Fruit fly (Drosophila melanogaster) whole organism, embryonic: Measurements from ENCODE around the gene CG9961.

ENCODE experiments used
- Abd-B ChIP-seq: fragments of 200-800 bp; sonication (Bioruptor generic); optimal IDR thresholded peaks from 2 replicates; lab custom pipeline; 2018; ENCODE audit warnings: missing biosample characterization, mild to moderate bottlenecking, missing genetic modification characterization, moderate library complexity
- CG10267 ChIP-seq: fragments of 200-800 bp; sonication (Bioruptor generic); optimal IDR thresholded peaks from 2 replicates; lab custom pipeline; 2018; ENCODE audit warnings: missing biosample characterization, mild to moderate bottlenecking, missing genetic modification characterization, moderate library complexity
- CG10431 ChIP-seq: fragments of 200-800 bp; sonication (Bioruptor generic); optimal IDR thresholded peaks from 3 replicates; lab custom pipeline; 2018; ENCODE audit warnings: missing biosample characterization, mild to moderate bottlenecking, missing genetic modification characterization
- CG13894 ChIP-seq: fragments of 200-800 bp; sonication (Bioruptor generic); optimal IDR thresholded peaks from 3 replicates; lab custom pipeline; 2018; ENCODE audit warnings: missing biosample characterization, mild to moderate bottlenecking, missing genetic modification characterization, moderate library complexity
- CG15601 ChIP-seq: fragments of 200-800 bp; sonication (Bioruptor generic); optimal IDR thresholded peaks from 3 replicates; lab custom pipeline; 2019; ENCODE audit warnings: missing biosample characterization, mild to moderate bottlenecking, missing genetic modification characterization, moderate library complexity
- CG16813 ChIP-seq: fragments of 200-800 bp; sonication (Bioruptor generic); IDR thresholded peaks from 3 replicates; pipeline ENCODE4 v1.3.6; 2022; ENCODE audit warnings: missing biosample characterization, missing genetic modification characterization; ENCODE audit not compliant: partially characterized antibody
- CG17186 ChIP-seq: fragments of 200-800 bp; sonication (Bioruptor generic); optimal IDR thresholded peaks from 3 replicates; lab custom pipeline; 2017; ENCODE audit warnings: missing biosample characterization, missing genetic modification reagents, missing genetic modification characterization
- CG17829 ChIP-seq: fragments of 200-800 bp; optimal IDR thresholded peaks from 2 replicates; lab custom pipeline; 2019; ENCODE audit warnings: missing biosample characterization, mild to moderate bottlenecking, missing genetic modification characterization, moderate library complexity
- CG30020 ChIP-seq: fragments of 200-800 bp; optimal IDR thresholded peaks from 2 replicates; lab custom pipeline; 2019; ENCODE audit warnings: missing biosample characterization, mild to moderate bottlenecking, missing genetic modification characterization, moderate library complexity
- CG33213 ChIP-seq: fragments of 200-800 bp; sonication (Bioruptor generic); optimal IDR thresholded peaks from 3 replicates; lab custom pipeline; 2016; ENCODE audit warnings: missing biosample characterization, missing genetic modification characterization
- CG33557 ChIP-seq: fragments of 200-800 bp; sonication (Bioruptor generic); optimal IDR thresholded peaks from 2 replicates; lab custom pipeline; 2019; ENCODE audit warnings: missing biosample characterization, mild to moderate bottlenecking, missing genetic modification characterization, moderate library complexity
- CG3847 ChIP-seq: fragments of 200-800 bp; sonication (Bioruptor generic); IDR thresholded peaks from 2 replicates; pipeline ENCODE4 v1.3.6; 2022; ENCODE audit warnings: missing biosample characterization, missing genetic modification characterization
- CG42726 ChIP-seq: fragments of 200-800 bp; sonication (Bioruptor generic); IDR thresholded peaks from 2 replicates; pipeline ENCODE4 v1.3.6; 2022; ENCODE audit warnings: missing biosample characterization, missing genetic modification characterization; ENCODE audit not compliant: partially characterized antibody
- CG6791 ChIP-seq: fragments of 200-800 bp; sonication (Bioruptor generic); IDR thresholded peaks from 3 replicates; pipeline ENCODE4 v1.3.6; 2022; ENCODE audit warnings: missing biosample characterization, missing genetic modification characterization; ENCODE audit not compliant: partially characterized antibody
- CG6813 ChIP-seq: fragments of 200-800 bp; sonication (Bioruptor generic); optimal IDR thresholded peaks from 2 replicates; lab custom pipeline; 2017; ENCODE audit warnings: missing biosample characterization, missing genetic modification characterization, mild to moderate bottlenecking, moderate library complexity, missing genetic modification reagents
- CG7928 ChIP-seq: fragments of 200-800 bp; sonication (Bioruptor generic); optimal IDR thresholded peaks from 2 replicates; lab custom pipeline; 2017; ENCODE audit warnings: missing biosample characterization, mild to moderate bottlenecking, missing genetic modification characterization
- CG9437 ChIP-seq: fragments of 200-800 bp; sonication (Bioruptor generic); optimal IDR thresholded peaks from 2 replicates; lab custom pipeline; 2018; ENCODE audit warnings: missing biosample characterization, mild to moderate bottlenecking, missing genetic modification characterization
- CoRest ChIP-seq: fragments of 200-800 bp; sonication (Bioruptor generic); optimal IDR thresholded peaks from 3 replicates; lab custom pipeline; 2018; ENCODE audit warnings: missing biosample characterization, mild to moderate bottlenecking, missing genetic modification characterization, moderate library complexity
- Dad ChIP-seq: fragments of 200-800 bp; sonication (Bioruptor generic); optimal IDR thresholded peaks from 3 replicates; lab custom pipeline; 2016; ENCODE audit warnings: missing biosample characterization, missing genetic modification characterization
- Doc3 ChIP-seq: fragments of 200-800 bp; sonication (Bioruptor generic); IDR thresholded peaks from 3 replicates; pipeline ENCODE4 v1.3.6; 2022; ENCODE audit warnings: missing biosample characterization, missing genetic modification characterization; ENCODE audit not compliant: partially characterized antibody
- E2f2 ChIP-seq: fragments of 200-800 bp; sonication (Bioruptor generic); IDR thresholded peaks from 2 replicates; pipeline ENCODE4 v1.3.6; 2022; ENCODE audit warnings: missing biosample characterization, missing genetic modification characterization
- ERR ChIP-seq: fragments of 200-800 bp; sonication (Bioruptor generic); optimal IDR thresholded peaks from 2 replicates; lab custom pipeline; 2016; ENCODE audit warnings: missing biosample characterization, missing genetic modification characterization
- Ets97D ChIP-seq: fragments of 200-800 bp; sonication (Bioruptor generic); optimal IDR thresholded peaks from 3 replicates; lab custom pipeline; 2016; ENCODE audit warnings: missing biosample characterization, missing genetic modification characterization
- Fer1 ChIP-seq: fragments of 200-800 bp; sonication (Bioruptor generic); optimal IDR thresholded peaks from 2 replicates; lab custom pipeline; 2017; ENCODE audit warnings: missing biosample characterization, mild to moderate bottlenecking, missing genetic modification characterization
- HmgZ ChIP-seq: fragments of 200-800 bp; sonication (Bioruptor generic); optimal IDR thresholded peaks from 2 replicates; lab custom pipeline; 2018; ENCODE audit warnings: missing biosample characterization, mild to moderate bottlenecking, missing genetic modification characterization
- Lhr ChIP-seq: fragments of 200-800 bp; sonication (Bioruptor generic); optimal IDR thresholded peaks from 3 replicates; lab custom pipeline; 2017; ENCODE audit warnings: mild to moderate bottlenecking, missing biosample characterization, missing genetic modification reagents, missing genetic modification characterization
- MESR4 ChIP-seq: fragments of 200-800 bp; sonication (Bioruptor generic); optimal IDR thresholded peaks from 2 replicates; lab custom pipeline; 2018; ENCODE audit warnings: missing biosample characterization, mild to moderate bottlenecking, missing genetic modification characterization, moderate library complexity
- Med ChIP-seq: fragments of 200-800 bp; sonication (Bioruptor generic); peaks from one replicate; lab custom pipeline; 2016; ENCODE audit warnings: missing biosample characterization, missing genetic modification characterization, mild to moderate bottlenecking, inconsistent platforms, moderate library complexity
- Neu2 ChIP-seq: fragments of 200-800 bp; sonication (Bioruptor generic); optimal IDR thresholded peaks from 3 replicates; lab custom pipeline; 2016; ENCODE audit warnings: missing biosample characterization, missing genetic modification characterization, borderline replicate concordance
- Opbp ChIP-seq: fragments of 200-800 bp; sonication (Bioruptor generic); IDR thresholded peaks from 3 replicates; pipeline ENCODE4 v1.3.6; 2022; ENCODE audit warnings: missing biosample characterization, missing genetic modification characterization; ENCODE audit not compliant: partially characterized antibody
- Sin3A ChIP-seq: fragments of >200 bp; optimal IDR thresholded peaks from 2 replicates; lab custom pipeline; 2018
- YL-1 ChIP-seq: fragments of 200-800 bp; sonication (Bioruptor generic); optimal IDR thresholded peaks from 3 replicates; lab custom pipeline; 2017; ENCODE audit warnings: missing biosample characterization, mild to moderate bottlenecking, missing genetic modification characterization
- amos ChIP-seq: fragments of 200-800 bp; sonication (Bioruptor generic); IDR thresholded peaks from 2 replicates; pipeline ENCODE4 v1.3.6; 2022; ENCODE audit warnings: missing biosample characterization, missing genetic modification characterization; ENCODE audit not compliant: partially characterized antibody
- bbx ChIP-seq: fragments of 200-800 bp; sonication (Bioruptor generic); IDR thresholded peaks from 2 replicates; pipeline ENCODE4 v1.3.6; 2022; ENCODE audit warnings: missing biosample characterization, missing genetic modification characterization; ENCODE audit not compliant: partially characterized antibody
- crp ChIP-seq, 2 experiments: fragments of 200-800 bp; sonication (Bioruptor generic); optimal IDR thresholded peaks; 2 replicates in 1 of 2; 3 replicates in 1 of 2; lab custom pipeline; 2017; ENCODE audit warnings: missing biosample characterization in 2 of 2, missing genetic modification characterization in 2 of 2, mild to moderate bottlenecking in 1 of 2, moderate library complexity in 1 of 2
- dpn ChIP-seq, 2 experiments: fragments of 200-800 bp; sonication (Bioruptor generic); optimal IDR thresholded peaks; 3 replicates each; lab custom pipeline; 2016; ENCODE audit warnings: missing biosample characterization in 2 of 2, missing genetic modification characterization in 2 of 2
- gro ChIP-seq: fragments of 200-800 bp; sonication (Bioruptor generic); optimal IDR thresholded peaks from 2 replicates; lab custom pipeline; 2016; ENCODE audit warnings: missing biosample characterization, missing genetic modification characterization
- jumu ChIP-seq: fragments of 200-800 bp; sonication (Bioruptor generic); optimal IDR thresholded peaks from 3 replicates; lab custom pipeline; 2016; ENCODE audit warnings: missing biosample characterization, missing genetic modification characterization
- nmo ChIP-seq: fragments of 200-800 bp; sonication (Bioruptor generic); optimal IDR thresholded peaks from 2 replicates; lab custom pipeline; 2018; ENCODE audit warnings: missing biosample characterization, mild to moderate bottlenecking, missing genetic modification characterization, moderate library complexity
- pzg ChIP-seq: fragments of 200-800 bp; sonication (Bioruptor generic); optimal IDR thresholded peaks from 3 replicates; lab custom pipeline; 2018; ENCODE audit warnings: missing biosample characterization, mild to moderate bottlenecking, missing genetic modification characterization, moderate library complexity
- rib ChIP-seq: fragments of 200-800 bp; sonication (Bioruptor generic); IDR thresholded peaks from 2 replicates; pipeline ENCODE4 v1.3.6; 2022; ENCODE audit warnings: missing biosample characterization, missing genetic modification characterization
- sd ChIP-seq: fragments of 200-800 bp; sonication (Bioruptor generic); optimal IDR thresholded peaks from 3 replicates; lab custom pipeline; 2018; ENCODE audit warnings: missing biosample characterization, mild to moderate bottlenecking, missing genetic modification characterization, moderate library complexity
- sens ChIP-seq: fragments of 200-800 bp; sonication (Bioruptor generic); peaks from one replicate; lab custom pipeline; 2016; ENCODE audit warnings: missing biosample characterization, missing genetic modification characterization
- sug ChIP-seq: fragments of 200-800 bp; optimal IDR thresholded peaks from 2 replicates; lab custom pipeline; 2019; ENCODE audit warnings: missing biosample characterization, mild to moderate bottlenecking, missing genetic modification characterization, moderate library complexity
- tin ChIP-seq: fragments of 200-800 bp; sonication (Bioruptor generic); optimal IDR thresholded peaks from 3 replicates; lab custom pipeline; 2016; ENCODE audit warnings: missing biosample characterization, missing genetic modification characterization
- tll ChIP-seq, 2 experiments: fragments of 200-800 bp in 1 of 2; fragments of >200 bp in 1 of 2; sonication (Bioruptor generic) in 1 of 2; optimal IDR thresholded peaks; 2 replicates each; lab custom pipeline; 2017 to 2019; ENCODE audit warnings: missing biosample characterization in 2 of 2, missing genetic modification characterization in 2 of 2, mild to moderate bottlenecking in 1 of 2, moderate library complexity in 1 of 2
- vvl ChIP-seq: fragments of 200-800 bp; sonication (Bioruptor generic); IDR thresholded peaks from 2 replicates; pipeline ENCODE4 v1.3.6; 2022; ENCODE audit warnings: missing biosample characterization, missing genetic modification characterization
- wek ChIP-seq: fragments of 200-800 bp; sonication (Bioruptor generic); optimal IDR thresholded peaks from 3 replicates; lab custom pipeline; 2018; ENCODE audit warnings: missing biosample characterization, mild to moderate bottlenecking, missing genetic modification characterization, moderate library complexity

The CG9961 gene

DNA sequence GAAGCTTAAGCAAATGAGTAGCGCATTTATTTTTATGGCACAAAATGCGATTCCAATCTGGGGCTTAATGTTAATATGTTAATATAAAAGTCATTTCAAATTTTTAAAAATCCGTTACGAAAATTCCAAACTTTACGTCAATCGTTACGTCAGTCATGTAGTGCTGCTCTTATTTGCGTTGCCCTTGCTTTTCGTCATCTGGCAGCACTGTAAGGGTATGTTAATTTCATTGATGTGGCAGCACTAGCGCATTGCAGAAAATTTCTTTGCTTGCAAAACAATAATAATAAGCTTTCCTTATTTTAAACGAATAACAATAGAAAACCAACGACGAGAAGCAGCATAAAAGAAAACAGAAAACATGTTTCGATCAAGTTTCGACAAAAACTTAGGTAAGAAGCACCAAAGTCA, 4.9 kb downstream of the CG9961 start, which contains the start of gene Hrs (continued):
- peak; percentile 54 for TF ChIP-seq CG10267 (tag; lab: Kevin White, UChicago)
- peak; percentile 62 for TF ChIP-seq Opbp
- TF ChIP-seq YL-1 (GFP tag; lab: Kevin White, UChicago) = peak; percentile 71
- peak; percentile 60; the same call in 1 of the 2 replicates for TF ChIP-seq bbx
- TF ChIP-seq gro (GFP tag; lab: Kevin White, UChicago) = no peak
- TF ChIP-seq HmgZ (tag; lab: Kevin White, UChicago) = peak; percentile 68
- TF ChIP-seq wek (GFP tag; lab: Kevin White, UChicago) = no peak
- no peak for TF ChIP-seq Neu2 (GFP tag; lab: Kevin White, UChicago)
- peak; percentile 70; the same call in 1 of the 2 replicates for TF ChIP-seq rib
- peak; percentile 74 for TF ChIP-seq CG3847 (GFP tag; lab: Robert Waterston, UW)
- peak; percentile 41 for TF ChIP-seq Sin3A (lab: Kevin White, UChicago)
- TF ChIP-seq vvl (GFP tag; lab: Robert Waterston, UW) = peak; percentile 83
- TF ChIP-seq CG10431 (GFP tag; lab: Kevin White, UChicago) = peak; percentile 89
- TF ChIP-seq CG6791 (GFP tag; lab: Robert Waterston, UW) = 0 out of 3 replicates have a peak, but pooled peaks have one; percentile 51
- peak; percentile 21 for TF ChIP-seq CG7928 (GFP tag; lab: Kevin White, UChicago)
- no peak for TF ChIP-seq Doc3
- TF ChIP-seq sens (GFP tag; lab: Kevin White, UChicago) = peak; percentile 81
- peak; percentile 23 for TF ChIP-seq CoRest (tag; lab: Kevin White, UChicago)
- peak in 1 of 2 experiments; percentile 24 for TF ChIP-seq tll (GFP tag; optimal IDR thresholded peaks at IDR 0.05; lab: Kevin White, UChicago)
- 0 out of 2 replicates have a peak, but pooled peaks have one; percentile 32 for TF ChIP-seq CG42726
- TF ChIP-seq nmo = peak; percentile 76
- peak; percentile 17 for TF ChIP-seq CG15601
- peak; percentile 68 for TF ChIP-seq Lhr (GFP tag; lab: Kevin White, UChicago)
- TF ChIP-seq CG16813 (GFP tag; lab: Robert Waterston, UW) = 0 out of 3 replicates have a peak, but pooled peaks have one; percentile 39
- TF ChIP-seq Abd-B (GFP tag; lab: Kevin White, UChicago) = no peak
- peak; percentile 3 for TF ChIP-seq ERR
- TF ChIP-seq amos (GFP tag; lab: Robert Waterston, UW) = peak; percentile 32; the same call in 1 of the 2 replicates
- TF ChIP-seq crp (GFP tag; optimal IDR thresholded peaks at IDR 0.05; lab: Kevin White, UChicago) = peak in 1 of 2 experiments; percentile 70
- no peak for TF ChIP-seq tin (GFP tag; lab: Kevin White, UChicago)
- peak in 1 of 2 experiments; percentile 1 for TF ChIP-seq dpn (GFP tag; optimal IDR thresholded peaks at IDR 0.05; lab: Kevin White, UChicago)
- TF ChIP-seq Ets97D (GFP tag; lab: Kevin White, UChicago) = peak; percentile 67
- TF ChIP-seq jumu = no peak
- TF ChIP-seq pzg (GFP tag; lab: Kevin White, UChicago) = peak; percentile 97
- TF ChIP-seq CG33213 = peak; percentile 32
- peak; percentile 45 for TF ChIP-seq Fer1 (GFP tag; lab: Kevin White, UChicago)
- TF ChIP-seq MESR4 (GFP tag; lab: Kevin White, UChicago) = peak; percentile 61
- TF ChIP-seq CG13894 (tag; lab: Kevin White, UChicago) = no peak
- TF ChIP-seq Dad (GFP tag; lab: Kevin White, UChicago) = no peak
- TF ChIP-seq sd = peak; percentile 97
- TF ChIP-seq E2f2 (GFP tag; lab: Robert Waterston, UW) = peak; percentile 79
- TF ChIP-seq CG17829 = peak; percentile 41
- TF ChIP-seq CG33557 (GFP tag; lab: Kevin White, UChicago) = no peak
- peak; percentile 58 for TF ChIP-seq Med
- peak; percentile 40 for TF ChIP-seq CG17186
- TF ChIP-seq sug (tag; lab: Kevin White, UChicago) = peak; percentile 40
- no peak for TF ChIP-seq CG6813 (GFP tag; lab: Kevin White, UChicago)
- peak; percentile 100 for TF ChIP-seq CG9437
- TF ChIP-seq CG30020 (tag; lab: Kevin White, UChicago) = peak; percentile 1
